Fruit fly (Drosophila melanogaster): ENCODE results near the gene Gr93b.

The Gr93b gene

DNA sequence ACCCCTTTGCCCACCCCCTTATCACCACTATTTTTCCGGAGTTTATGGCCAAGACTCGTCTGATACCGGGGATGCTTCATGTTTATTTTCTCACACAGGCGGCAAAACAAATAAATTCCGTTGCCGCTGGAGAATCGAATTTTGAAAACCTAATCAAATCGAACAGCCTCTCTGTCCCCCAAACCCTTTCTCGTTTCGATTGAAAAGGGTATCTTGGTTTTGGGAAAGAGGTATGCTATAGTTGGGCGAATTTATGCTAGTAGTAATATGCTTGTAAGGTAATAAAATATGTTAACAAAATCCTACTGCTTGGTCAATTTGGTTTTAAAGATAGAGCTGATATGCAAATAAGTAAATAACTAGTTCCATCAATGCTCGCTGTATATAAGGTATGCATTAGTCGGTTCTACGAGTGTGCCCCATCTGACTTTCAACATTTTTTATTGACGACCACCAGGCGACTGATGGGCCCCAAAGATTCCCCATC lies 15.5 kb downstream of the Gr93b start (continued):
- peak; percentile 58 for TF ChIP-seq esg (GFP tag; conservative IDR thresholded peaks at IDR 0.05)
- TF ChIP-seq CG4820 (GFP tag; optimal IDR thresholded peaks at IDR 0.05) = peak; percentile 78
- TF ChIP-seq CG9876 (GFP tag; optimal IDR thresholded peaks at IDR 0.05) = peak; percentile 71
- TF ChIP-seq zfh1 (GFP tag; IDR thresholded peaks at IDR 0.05) = peak; percentile 90
- TF ChIP-seq CG14965 (GFP tag; optimal IDR thresholded peaks at IDR 0.05; ENCODE audit: borderline replicate concordance) = peak; percentile 40
- TF ChIP-seq bab2 (GFP tag; optimal IDR thresholded peaks at IDR 0.05) = peak; percentile 81
- TF ChIP-seq HLH4C (GFP tag; IDR thresholded peaks at IDR 0.05; ENCODE audit: partially characterized antibody) = peak; percentile 72
- TF ChIP-seq CG10431 (GFP tag; optimal IDR thresholded peaks at IDR 0.05) = no peak
- no peak for TF ChIP-seq Adf1 (GFP tag; IDR thresholded peaks at IDR 0.05)
- no peak for TF ChIP-seq Taf1 (GFP tag; IDR thresholded peaks at IDR 0.05)
- peak; percentile 33 for TF ChIP-seq salm (tag; optimal IDR thresholded peaks at IDR 0.05)
- no peak for TF ChIP-seq CG14441 (GFP tag; IDR thresholded peaks at IDR 0.05)
- TF ChIP-seq Atf3 (GFP tag; optimal IDR thresholded peaks at IDR 0.05) = peak; percentile 81
- peak; percentile 74 for TF ChIP-seq abd-A (tag; optimal IDR thresholded peaks at IDR 0.05)
- TF ChIP-seq sima (GFP tag; optimal IDR thresholded peaks at IDR 0.05) = peak; percentile 2
- TF ChIP-seq CG12942 (GFP tag; optimal IDR thresholded peaks at IDR 0.05) = peak; percentile 58
- peak; percentile 52; the same call in 1 of the 2 replicates for TF ChIP-seq ro (GFP tag; IDR thresholded peaks at IDR 0.05)

dm6 chr3R:21827453-21828039 lies 16.0 kb downstream of the Gr93b start:
- TF ChIP-seq CG7271 (tag; optimal IDR thresholded peaks at IDR 0.05) = no peak
- TF ChIP-seq Mrtf (GFP tag; IDR thresholded peaks at IDR 0.05) = no peak
- TF ChIP-seq Lim3 (GFP tag; IDR thresholded peaks at IDR 0.05) = no peak
- TF ChIP-seq CG13624 (GFP tag; optimal IDR thresholded peaks at IDR 0.05) = no peak
- no peak for TF ChIP-seq Usf (GFP tag; optimal IDR thresholded peaks at IDR 0.05)
- no peak for TF ChIP-seq CG9215 (GFP tag; IDR thresholded peaks at IDR 0.05)
- TF ChIP-seq Elba2 (GFP tag; optimal IDR thresholded peaks at IDR 0.05) = no peak
- no peak for TF ChIP-seq wor (GFP tag; IDR thresholded peaks at IDR 0.05)
- TF ChIP-seq Ets65A (GFP tag) = peak; percentile 11
- TF ChIP-seq CoRest (tag; optimal IDR thresholded peaks at IDR 0.05) = no peak
- TF ChIP-seq kay (GFP tag; optimal IDR thresholded peaks at IDR 0.05) = no peak
- 0 out of 3 replicates have a peak, but pooled peaks have one; percentile 21 for TF ChIP-seq zfh1 (GFP tag; IDR thresholded peaks at IDR 0.05)
- TF ChIP-seq jing (GFP tag; optimal IDR thresholded peaks at IDR 0.05) = no peak
- no peak for TF ChIP-seq CG2678 (tag; optimal IDR thresholded peaks at IDR 0.05)
- peak; percentile 15 for TF ChIP-seq CG12391 (tag; optimal IDR thresholded peaks at IDR 0.05)
- no peak for TF ChIP-seq CG12104 (GFP tag; optimal IDR thresholded peaks at IDR 0.05)
- no peak for TF ChIP-seq CG1792 (GFP tag; optimal IDR thresholded peaks at IDR 0.05)
- TF ChIP-seq Ptx1 (GFP tag; IDR thresholded peaks at IDR 0.05) = 0 out of 2 replicates have a peak, but pooled peaks have one; percentile 21
- no peak for TF ChIP-seq vfl (GFP tag; optimal IDR thresholded peaks at IDR 0.05)
- no peak for TF ChIP-seq dati (GFP tag; IDR thresholded peaks at IDR 0.05)
- peak; percentile 36 for TF ChIP-seq HLHmδ (GFP tag; optimal IDR thresholded peaks at IDR 0.05)
- no peak for TF ChIP-seq Atf-2 (GFP tag; optimal IDR thresholded peaks at IDR 0.05)
- TF ChIP-seq gro (GFP tag; optimal IDR thresholded peaks at IDR 0.05) = no peak
- peak; percentile 38; the same call in 2 of the 3 replicates for TF ChIP-seq HLH4C (GFP tag; IDR thresholded peaks at IDR 0.05; ENCODE audit: partially characterized antibody)
- no peak for TF ChIP-seq CG42726 (GFP tag; IDR thresholded peaks at IDR 0.05; ENCODE audit: partially characterized antibody)
- TF ChIP-seq MESR4 (GFP tag; optimal IDR thresholded peaks at IDR 0.05) = no peak
- TF ChIP-seq Ssrp (tag; optimal IDR thresholded peaks at IDR 0.05) = peak; percentile 2
- no peak for TF ChIP-seq CG8388 (GFP tag; optimal IDR thresholded peaks at IDR 0.05)
- TF ChIP-seq cato (GFP tag; optimal IDR thresholded peaks at IDR 0.05; ENCODE audit: borderline replicate concordance) = no peak
- TF ChIP-seq ftz-f1 (GFP tag; optimal IDR thresholded peaks at IDR 0.05) = no peak
- TF ChIP-seq dysf (GFP tag; IDR thresholded peaks at IDR 0.05) = no peak
- TF ChIP-seq gem (tag; optimal IDR thresholded peaks at IDR 0.05) = peak; percentile 11
- no peak for TF ChIP-seq CG1603 (tag; optimal IDR thresholded peaks at IDR 0.05)
- no peak for TF ChIP-seq CG12236 (GFP tag; optimal IDR thresholded peaks at IDR 0.05)
- TF ChIP-seq esg (GFP tag; conservative IDR thresholded peaks at IDR 0.05) = 0 out of 2 replicates have a peak, but pooled peaks have one; percentile 9
- TF ChIP-seq CG14667 (GFP tag; IDR thresholded peaks at IDR 0.05) = no peak
